Fruit fly (Drosophila melanogaster) whole organism, wandering third instar larva: ENCODE data around the gene Pus7.

Experiments used
- Abd-B ChIP-seq: fragments of >200 bp; optimal IDR thresholded peaks from 2 replicates; lab custom pipeline; 2017; ENCODE audit warnings: missing biosample characterization, missing genetic modification characterization
- CG32264 ChIP-seq: fragments of 200-800 bp; sonication (Bioruptor generic); optimal IDR thresholded peaks from 2 replicates; lab custom pipeline; 2016; ENCODE audit warnings: missing biosample characterization, missing genetic modification characterization
- CrebA ChIP-seq: fragments of 200-800 bp; sonication (Bioruptor generic); optimal IDR thresholded peaks from 2 replicates; lab custom pipeline; 2016; ENCODE audit warnings: missing biosample characterization, mild to moderate bottlenecking, missing genetic modification characterization, borderline replicate concordance
- Dfd ChIP-seq: fragments of >200 bp; optimal IDR thresholded peaks from 2 replicates; lab custom pipeline; 2017; ENCODE audit warnings: missing biosample characterization, missing genetic modification characterization
- Dif ChIP-seq: fragments of 200-275, 200-300 bp; sonication (Bioruptor generic); optimal IDR thresholded peaks from 2 replicates; lab custom pipeline; 2018; ENCODE audit warnings: missing biosample characterization, missing genetic modification characterization; ENCODE audit not compliant: partially characterized antibody
- HLH106 ChIP-seq: fragments of 200-800 bp; optimal IDR thresholded peaks from 3 replicates; lab custom pipeline; 2019; ENCODE audit warnings: missing biosample characterization, mild to moderate bottlenecking, missing genetic modification characterization, moderate library complexity
- Hnf4 ChIP-seq: fragments of 200-800 bp; sonication (Bioruptor generic); optimal IDR thresholded peaks from 2 replicates; lab custom pipeline; 2016; ENCODE audit warnings: missing biosample characterization, mild to moderate bottlenecking, missing genetic modification characterization
- Hr78 ChIP-seq: fragments of >200 bp; optimal IDR thresholded peaks from 2 replicates; lab custom pipeline; 2017; ENCODE audit warnings: missing biosample characterization, missing genetic modification characterization
- Mio ChIP-seq: sonication (Bioruptor generic); optimal IDR thresholded peaks from 2 replicates; lab custom pipeline; 2016; ENCODE audit warnings: missing biosample characterization, missing genetic modification characterization
- OdsH ChIP-seq: fragments of 200-800 bp; sonication (Bioruptor generic); optimal IDR thresholded peaks from 2 replicates; lab custom pipeline; 2016; ENCODE audit warnings: missing biosample characterization, mild to moderate bottlenecking, missing genetic modification characterization
- Rel ChIP-seq, 2 experiments: fragments of 200-800 bp; sonication (Bioruptor generic) in 1 of 2; optimal IDR thresholded peaks; 2 replicates in 1 of 2; 3 replicates in 1 of 2; lab custom pipeline; 2016 to 2019; ENCODE audit warnings: mild to moderate bottlenecking in 2 of 2, missing biosample characterization in 2 of 2, missing genetic modification characterization in 2 of 2, moderate library complexity in 1 of 2
- Sp1 ChIP-seq: fragments of 200-800 bp; sonication (Bioruptor generic); optimal IDR thresholded peaks from 3 replicates; lab custom pipeline; 2019; ENCODE audit warnings: missing biosample characterization, mild to moderate bottlenecking, missing genetic modification characterization, moderate library complexity
- Vsx2 ChIP-seq: fragments of 200-300, 225-300 bp; sonication (Bioruptor generic); optimal IDR thresholded peaks from 2 replicates; lab custom pipeline; 2018; ENCODE audit warnings: missing biosample characterization, missing genetic modification characterization; ENCODE audit not compliant: partially characterized antibody
- br ChIP-seq: fragments of 200-800 bp; sonication (Bioruptor generic); optimal IDR thresholded peaks from 2 replicates; lab custom pipeline; 2016; ENCODE audit warnings: missing biosample characterization, missing genetic modification characterization
- brk ChIP-seq: fragments of 200-800 bp; sonication (Bioruptor generic); optimal IDR thresholded peaks from 2 replicates; lab custom pipeline; 2016; ENCODE audit warnings: missing biosample characterization, mild to moderate bottlenecking, missing genetic modification characterization
- dl ChIP-seq, 2 experiments: fragments of 175-275, 200-275 bp in 1 of 2; fragments of 200-275 bp in 1 of 2; sonication (Bioruptor generic); optimal IDR thresholded peaks; lab custom pipeline; 2018; ENCODE audit warnings: mild to moderate bottlenecking in 2 of 2, missing biosample characterization in 2 of 2, missing genetic modification characterization in 2 of 2, moderate library complexity in 2 of 2; ENCODE audit not compliant: partially characterized antibody in 2 of 2, insufficient read depth in 1 of 2
- dmrt93B ChIP-seq: fragments of 200-800 bp; sonication (Bioruptor generic); optimal IDR thresholded peaks from 2 replicates; lab custom pipeline; 2018; ENCODE audit warnings: missing biosample characterization, mild to moderate bottlenecking, missing genetic modification characterization
- ey ChIP-seq: fragments of 200-800 bp; sonication (Bioruptor generic); optimal IDR thresholded peaks from 2 replicates; lab custom pipeline; 2016; ENCODE audit warnings: missing biosample characterization, missing genetic modification characterization
- foxo ChIP-seq, 2 experiments: fragments of 200-800 bp; sonication (Bioruptor generic); optimal IDR thresholded peaks; 2 replicates in 1 of 2; 3 replicates in 1 of 2; lab custom pipeline; 2016 to 2017; ENCODE audit warnings: missing biosample characterization in 2 of 2, missing genetic modification characterization in 2 of 2
- fru ChIP-seq: fragments of 200-800 bp; sonication (Bioruptor generic); optimal IDR thresholded peaks from 3 replicates; lab custom pipeline; 2016; ENCODE audit warnings: missing biosample characterization, mild to moderate bottlenecking, missing genetic modification characterization
- h ChIP-seq: fragments of 200-800 bp; sonication (Bioruptor generic); optimal IDR thresholded peaks from 3 replicates; lab custom pipeline; 2016; ENCODE audit warnings: missing biosample characterization, mild to moderate bottlenecking, missing genetic modification characterization
- lola ChIP-seq: fragments of >200 bp; optimal IDR thresholded peaks from 2 replicates; lab custom pipeline; 2017; ENCODE audit warnings: missing biosample characterization, missing genetic modification characterization
- psq ChIP-seq: fragments of 200-800 bp; sonication (Bioruptor generic); optimal IDR thresholded peaks from 3 replicates; lab custom pipeline; 2017; ENCODE audit warnings: missing biosample characterization, mild to moderate bottlenecking, missing genetic modification characterization, moderate library complexity
- rgr ChIP-seq: fragments of 200-800 bp; sonication (Bioruptor generic); optimal IDR thresholded peaks from 3 replicates; lab custom pipeline; 2016; ENCODE audit warnings: missing biosample characterization, mild to moderate bottlenecking, missing genetic modification characterization
- sage ChIP-seq: fragments of 200-800 bp; sonication (Bioruptor generic); optimal IDR thresholded peaks from 2 replicates; lab custom pipeline; 2016; ENCODE audit warnings: missing biosample characterization, mild to moderate bottlenecking, missing genetic modification characterization
- sv ChIP-seq: fragments of 200-800 bp; sonication (Bioruptor generic); optimal IDR thresholded peaks from 3 replicates; lab custom pipeline; 2016; ENCODE audit warnings: missing biosample characterization, missing genetic modification characterization
- tai ChIP-seq: sonication (Bioruptor generic); optimal IDR thresholded peaks from 2 replicates; lab custom pipeline; 2016; ENCODE audit warnings: missing biosample characterization, missing genetic modification characterization
- usp ChIP-seq: fragments of >200 bp; optimal IDR thresholded peaks from 2 replicates; lab custom pipeline; 2017; ENCODE audit warnings: missing biosample characterization, missing genetic modification characterization
- woc ChIP-seq: sonication (Bioruptor generic); optimal IDR thresholded peaks from 2 replicates; lab custom pipeline; 2016; ENCODE audit warnings: missing biosample characterization, mild to moderate bottlenecking, missing genetic modification characterization

Gene Pus7

dm6 chr3L:8546355-8546771 lies 36.6 kb downstream of the Pus7 start (continued):
- peak; percentile 98 to 99 for TF ChIP-seq dl (GFP tag; optimal IDR thresholded peaks at IDR 0.05; lab: Kevin White, UChicago; ENCODE audit: insufficient read depth in 1 of 2, partially characterized antibody in 2 of 2)
- TF ChIP-seq tai (GFP tag; lab: Kevin White, UChicago): peak; percentile 4
- TF ChIP-seq fru: peak; percentile 47
- no peak for TF ChIP-seq lola (GFP tag; lab: Kevin White, UChicago)
- no peak for TF ChIP-seq Abd-B (GFP tag; lab: Kevin White, UChicago)
- no peak for TF ChIP-seq woc (GFP tag; lab: Kevin White, UChicago)
- no peak for TF ChIP-seq Hr78 (GFP tag; lab: Kevin White, UChicago)
- peak; percentile 71 for TF ChIP-seq h (GFP tag; lab: Kevin White, UChicago)
- peak; percentile 99 for TF ChIP-seq Dif

- TF ChIP-seq OdsH (GFP tag; lab: Kevin White, UChicago) (peak; percentile 61), Abd-B (GFP tag; lab: Kevin White, UChicago) (no peak), fru (peak; percentile 5), ey (GFP tag; lab: Kevin White, UChicago) (peak; percentile 35), foxo (GFP tag; optimal IDR thresholded peaks at IDR 0.05; lab: Kevin White, UChicago) (peak in 1 of 2 experiments; percentile 53), dmrt93B (GFP tag; lab: Kevin White, UChicago) (peak; percentile 12), CG32264 (no peak), sv (peak; percentile 83), psq (GFP tag; lab: Kevin White, UChicago) (peak; percentile 2), HLH106 (tag; lab: Kevin White, UChicago) (peak; percentile 39), h (GFP tag; lab: Kevin White, UChicago) (peak; percentile 41), Mio (GFP tag; lab: Kevin White, UChicago) (no peak), Dif (no peak), rgr (peak; percentile 38)
Measured at dm6 chr3L:8547104-8547523, 37.3 kb downstream of the Pus7 start.

- TF ChIP-seq foxo (GFP tag; optimal IDR thresholded peaks at IDR 0.05; lab: Kevin White, UChicago) (no peak), sage (GFP tag; lab: Kevin White, UChicago) (no peak), dmrt93B (GFP tag; lab: Kevin White, UChicago) (no peak), ey (GFP tag; lab: Kevin White, UChicago) (no peak), CrebA (no peak), CG32264 (no peak), HLH106 (tag; lab: Kevin White, UChicago) (no peak), fru (no peak), psq (GFP tag; lab: Kevin White, UChicago) (no peak), Mio (GFP tag; lab: Kevin White, UChicago) (no peak), br (no peak), Hnf4 (GFP tag; lab: Kevin White, UChicago) (no peak), brk (no peak), Dfd (no peak), usp (GFP tag; lab: Kevin White, UChicago) (no peak), woc (GFP tag; lab: Kevin White, UChicago) (no peak), sv (no peak), Vsx2 (GFP tag; lab: Kevin White, UChicago) (no peak), Sp1 (GFP tag; lab: Kevin White, UChicago) (no peak)
Measured at dm6 chr3L:8549183-8549890, 39.5 kb downstream of the Pus7 start.

dm6 chr3L:8550836-8551235 lies 41.0 kb downstream of the Pus7 start:
- no peak for TF ChIP-seq brk
- TF ChIP-seq Rel (GFP tag; optimal IDR thresholded peaks at IDR 0.05; lab: Kevin White, UChicago): no peak
- TF ChIP-seq Rel (tag; optimal IDR thresholded peaks at IDR 0.05; lab: Kevin White, UChicago): peak; percentile 32

- TF ChIP-seq ey (GFP tag; lab: Kevin White, UChicago) (no peak), Dfd (no peak), tai (GFP tag; lab: Kevin White, UChicago) (no peak), lola (GFP tag; lab: Kevin White, UChicago) (no peak), dmrt93B (GFP tag; lab: Kevin White, UChicago) (no peak), CG32264 (no peak)
Measured at dm6 chr3L:8553125-8553524, 43.3 kb downstream of the Pus7 start.
